Fruit fly (Drosophila melanogaster) whole organism, adult: ENCODE results near the gene Ifrd1.

Experiments
- CG11617 ChIP-seq: fragments of 200-800 bp; sonication (Bioruptor generic); optimal IDR thresholded peaks from 2 replicates; lab custom pipeline; 2017; ENCODE audit warnings: mild to moderate bottlenecking, missing biosample characterization, missing genetic modification reagents, missing genetic modification characterization
- CG12768 ChIP-seq: fragments of 200-800 bp; sonication (Bioruptor generic); optimal IDR thresholded peaks from 2 replicates; lab custom pipeline; 2017; ENCODE audit warnings: missing biosample characterization, missing genetic modification characterization, mild to moderate bottlenecking, moderate library complexity, missing genetic modification reagents
- CG14711 ChIP-seq: fragments of 200-800 bp; sonication (Bioruptor generic); optimal IDR thresholded peaks from 2 replicates; lab custom pipeline; 2018; ENCODE audit warnings: missing biosample characterization, mild to moderate bottlenecking, missing genetic modification characterization, moderate library complexity
- CG1620 ChIP-seq: fragments of 200-800 bp; sonication (Bioruptor generic); optimal IDR thresholded peaks from 2 replicates; lab custom pipeline; 2016; ENCODE audit warnings: missing biosample characterization, missing genetic modification characterization
- CG33017 ChIP-seq: fragments of 200-800 bp; sonication (Bioruptor generic); optimal IDR thresholded peaks from 2 replicates; lab custom pipeline; 2018; ENCODE audit warnings: missing biosample characterization, mild to moderate bottlenecking, missing genetic modification characterization, moderate library complexity
- CG5204 ChIP-seq: fragments of 200-800 bp; sonication (Bioruptor generic); optimal IDR thresholded peaks from 2 replicates; lab custom pipeline; 2016; ENCODE audit warnings: missing biosample characterization, missing genetic modification characterization
- CG7045 ChIP-seq: fragments of 200-800 bp; sonication (Bioruptor generic); optimal IDR thresholded peaks from 2 replicates; lab custom pipeline; 2017; ENCODE audit warnings: missing biosample characterization, mild to moderate bottlenecking, missing genetic modification characterization
- CG7101 ChIP-seq: fragments of 200-800 bp; sonication (Bioruptor generic); optimal IDR thresholded peaks from 2 replicates; lab custom pipeline; 2018; ENCODE audit warnings: missing biosample characterization, mild to moderate bottlenecking, missing genetic modification characterization, moderate library complexity
- Clk ChIP-seq: fragments of 200-800 bp; sonication (Bioruptor generic); optimal IDR thresholded peaks from 2 replicates; lab custom pipeline; 2017; ENCODE audit warnings: missing biosample characterization, missing genetic modification characterization
- Crg-1 ChIP-seq: fragments of 200-800 bp; sonication (Bioruptor generic); optimal IDR thresholded peaks from 2 replicates; lab custom pipeline; 2016; ENCODE audit warnings: missing biosample characterization, missing genetic modification characterization
- Hr96 ChIP-seq: fragments of 200-800 bp; sonication (Bioruptor generic); optimal IDR thresholded peaks from 2 replicates; lab custom pipeline; 2016; ENCODE audit warnings: missing biosample characterization, missing genetic modification characterization
- Mnt ChIP-seq: fragments of 200-800 bp; sonication (Bioruptor generic); optimal IDR thresholded peaks from 2 replicates; lab custom pipeline; 2016; ENCODE audit warnings: missing biosample characterization, mild to moderate bottlenecking, missing genetic modification characterization
- bab1 ChIP-seq: fragments of 200-800 bp; sonication (Bioruptor generic); optimal IDR thresholded peaks from 3 replicates; lab custom pipeline; 2019; ENCODE audit warnings: missing biosample characterization, mild to moderate bottlenecking, missing genetic modification characterization, moderate library complexity
- cic ChIP-seq: fragments of 200-800 bp; sonication (Bioruptor generic); optimal IDR thresholded peaks from 2 replicates; lab custom pipeline; 2017; ENCODE audit warnings: missing biosample characterization, mild to moderate bottlenecking, missing genetic modification characterization, moderate library complexity
- cnc ChIP-seq, 2 experiments: fragments of >200 bp; optimal IDR thresholded peaks; 2 replicates each; lab custom pipeline; 2017
- kay ChIP-seq: fragments of 200-800 bp; sonication (Bioruptor generic); peaks from one replicate; lab custom pipeline; 2016; ENCODE audit warnings: missing biosample characterization, missing genetic modification characterization, borderline replicate concordance
- ovo ChIP-seq: fragments of 200-800 bp; sonication (Bioruptor generic); optimal IDR thresholded peaks from 2 replicates; lab custom pipeline; 2016; ENCODE audit warnings: missing biosample characterization, missing genetic modification characterization
- pad ChIP-seq: fragments of 200-800 bp; sonication (Bioruptor generic); optimal IDR thresholded peaks from 3 replicates; lab custom pipeline; 2017; ENCODE audit warnings: missing biosample characterization, missing genetic modification characterization, mild to moderate bottlenecking, moderate library complexity, missing genetic modification reagents
- tj ChIP-seq: fragments of 200-800 bp; sonication (Bioruptor generic); optimal IDR thresholded peaks from 3 replicates; lab custom pipeline; 2017; ENCODE audit warnings: missing biosample characterization, mild to moderate bottlenecking, missing genetic modification characterization, moderate library complexity
- toe ChIP-seq: fragments of 200-800 bp; sonication (Bioruptor generic); optimal IDR thresholded peaks from 2 replicates; lab custom pipeline; 2016; ENCODE audit warnings: missing biosample characterization, missing genetic modification characterization

Ifrd1 gene

DNA sequence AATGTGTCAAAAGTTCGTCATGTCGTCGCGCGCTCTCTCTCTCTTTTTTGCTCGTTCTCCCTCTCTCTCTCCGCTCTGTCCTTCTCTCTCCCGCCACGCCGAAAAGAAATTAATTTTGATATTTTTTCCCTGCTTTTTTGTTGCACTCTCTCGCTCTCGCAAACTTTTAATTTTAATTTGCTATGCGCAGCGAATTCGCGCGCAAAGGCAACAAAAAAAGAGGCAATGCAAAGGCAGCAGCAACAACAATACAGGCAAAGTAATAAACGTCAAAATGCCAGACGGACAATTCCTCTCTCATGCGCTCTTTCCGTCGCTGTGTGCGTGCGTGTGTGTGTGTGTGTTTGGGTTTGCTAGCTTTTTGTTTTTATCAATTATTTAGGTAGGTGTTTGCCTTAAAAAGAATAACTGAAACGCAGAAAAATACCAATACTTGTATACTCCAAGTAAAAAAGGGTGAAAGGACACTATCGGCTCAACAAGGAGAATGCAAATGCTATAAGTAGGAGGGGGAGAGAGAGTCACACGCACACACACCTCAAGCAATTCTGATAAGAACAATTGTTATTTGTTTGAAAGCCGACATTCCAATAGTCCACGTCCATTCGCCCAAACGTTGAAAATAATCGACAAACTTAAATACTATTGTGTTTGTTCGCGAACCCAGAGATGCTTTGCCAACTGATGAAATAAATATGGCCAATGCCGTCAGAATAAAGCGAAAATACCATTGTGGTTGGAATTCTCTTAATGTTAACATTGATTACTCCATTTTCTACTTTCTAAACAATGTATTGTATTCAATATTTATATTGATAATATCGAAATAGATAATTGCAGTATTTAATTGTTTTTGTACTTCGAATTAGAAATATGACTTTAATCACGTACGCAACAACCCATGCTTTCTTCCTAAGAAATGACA lies 12.6 kb upstream of the Ifrd1 start:
- peak; percentile 70 for TF ChIP-seq kay
- peak; percentile 94 for TF ChIP-seq tj (GFP tag; lab: Kevin White, UChicago)
- TF ChIP-seq pad (GFP tag; lab: Kevin White, UChicago): no peak

DNA sequence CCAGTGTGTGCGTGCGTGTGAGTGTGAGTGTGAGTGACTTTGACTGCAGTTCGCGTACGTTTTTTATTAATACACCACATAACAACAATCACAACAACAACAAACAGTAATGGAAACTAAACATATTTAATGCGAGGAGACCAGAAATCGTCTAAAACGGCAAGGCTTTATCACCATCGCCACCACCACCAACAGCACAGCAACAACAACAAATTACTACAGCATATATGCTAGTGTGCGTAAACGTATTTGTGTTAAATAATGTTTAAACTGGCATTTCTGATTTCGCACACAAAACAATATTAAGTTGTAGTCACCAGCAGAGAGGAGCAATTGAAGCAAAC lies 11.9 kb upstream of the Ifrd1 start:
- TF ChIP-seq cnc (optimal IDR thresholded peaks at IDR 0.05; lab: Kevin White, UChicago) (no peak), CG14711 (tag; lab: Kevin White, UChicago) (no peak), CG5204 (GFP tag; lab: Kevin White, UChicago) (no peak), CG12768 (GFP tag; lab: Kevin White, UChicago) (no peak), tj (GFP tag; lab: Kevin White, UChicago) (no peak), kay (no peak)

DNA sequence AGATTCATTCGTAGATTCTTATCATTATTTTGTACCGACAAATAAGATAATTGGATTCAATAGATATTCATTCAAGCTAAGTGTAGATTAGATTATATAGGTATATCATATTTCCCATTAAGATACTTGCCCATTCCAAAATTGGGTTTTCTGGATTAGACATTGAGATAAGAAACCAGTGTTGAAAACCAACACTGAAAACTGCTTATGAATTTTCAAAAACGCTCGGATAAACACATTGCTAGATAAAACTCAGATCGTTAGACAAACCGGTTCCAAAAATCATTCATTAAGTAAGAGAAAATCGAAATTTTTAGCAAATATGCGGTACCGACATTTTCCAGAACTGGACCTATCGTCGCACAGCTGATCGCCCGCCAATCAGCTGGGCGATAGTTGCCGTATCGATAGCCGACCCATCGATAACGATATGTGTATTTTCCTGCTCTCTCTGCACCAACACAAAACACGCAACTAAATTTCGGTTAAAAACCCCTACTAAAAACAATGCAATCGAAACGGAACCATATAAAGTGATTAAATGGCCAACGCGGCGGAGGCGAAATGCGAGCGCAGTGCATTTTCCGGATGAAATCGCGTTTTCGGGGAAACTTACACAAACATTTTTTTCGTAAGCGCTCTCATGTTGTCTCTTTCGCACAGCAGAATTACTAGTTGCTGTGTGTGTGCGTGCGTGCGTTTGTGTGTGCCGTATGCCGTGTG lies 11.4 kb upstream of the Ifrd1 start, which contains the start of the genes NTPase and lilli:
Gene NTPase (minus strand): TSS at position 348 of the 723 bp plus-strand sequence.
Gene lilli (plus strand): TSS at position 427 of the 723 bp plus-strand sequence.
- TF ChIP-seq Crg-1 (GFP tag; lab: Kevin White, UChicago) (peak; percentile 57), pad (GFP tag; lab: Kevin White, UChicago) (peak; percentile 47), CG33017 (no peak), CG12768 (GFP tag; lab: Kevin White, UChicago) (peak; percentile 42), tj (GFP tag; lab: Kevin White, UChicago) (no peak), cnc (optimal IDR thresholded peaks at IDR 0.05; lab: Kevin White, UChicago) (no peak), CG11617 (GFP tag; lab: Kevin White, UChicago) (peak; percentile 0), Hr96 (no peak), Mnt (peak; percentile 3), CG5204 (GFP tag; lab: Kevin White, UChicago) (no peak), CG7101 (peak; percentile 44), CG1620 (GFP tag; lab: Kevin White, UChicago) (peak; percentile 11), kay (peak; percentile 42), ovo (GFP tag; lab: Kevin White, UChicago) (peak; percentile 1), Clk (GFP tag; lab: Kevin White, UChicago) (no peak), bab1 (GFP tag; lab: Kevin White, UChicago) (peak; percentile 58), CG7045 (GFP tag; lab: Kevin White, UChicago) (no peak), toe (GFP tag; lab: Kevin White, UChicago) (no peak), CG14711 (tag; lab: Kevin White, UChicago) (peak; percentile 24), cic (peak; percentile 76)

DNA sequence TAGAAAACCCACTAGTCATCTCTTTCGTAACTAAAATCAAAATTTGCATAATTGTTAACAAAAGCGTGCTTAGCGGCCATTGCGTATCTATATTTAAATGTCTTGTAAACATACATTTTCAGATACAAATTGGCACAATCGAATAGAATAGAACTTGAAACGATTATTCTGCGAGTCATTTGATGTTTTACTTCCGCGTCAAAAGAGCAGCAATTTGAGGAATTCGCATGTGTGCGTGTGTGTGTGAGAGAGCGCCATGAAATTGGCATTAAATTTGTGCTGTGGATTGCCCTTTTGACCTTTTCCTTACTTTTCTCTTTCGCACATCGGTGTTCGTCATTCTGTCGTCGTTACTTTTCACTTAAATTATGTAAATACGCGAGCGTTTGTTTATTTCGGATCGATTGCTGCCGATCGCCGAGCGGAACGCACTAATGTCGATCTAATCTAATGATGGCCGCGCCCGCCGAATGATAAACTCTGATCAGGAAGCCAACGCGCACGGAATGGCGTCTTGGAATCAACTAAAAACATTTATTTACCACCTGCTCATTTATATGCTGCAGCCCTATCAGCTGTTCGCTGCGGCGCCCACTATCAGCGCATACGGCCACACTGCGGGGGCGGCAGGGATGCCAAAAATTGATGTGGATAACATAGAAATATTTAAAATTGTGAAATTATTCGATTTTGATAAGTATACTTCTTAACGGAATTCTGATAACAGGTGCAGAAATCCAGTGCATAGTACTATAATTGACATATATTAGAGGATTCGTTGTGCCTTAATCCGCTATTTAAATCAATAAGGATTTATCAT lies 10.6 kb upstream of the Ifrd1 start:
- peak; percentile 35 for TF ChIP-seq Hr96
- peak; percentile 67 for TF ChIP-seq CG11617 (GFP tag; lab: Kevin White, UChicago)
- peak; percentile 52 for TF ChIP-seq CG33017
- no peak for TF ChIP-seq Clk (GFP tag; lab: Kevin White, UChicago)
- no peak for TF ChIP-seq pad (GFP tag; lab: Kevin White, UChicago)
- peak; percentile 38 for TF ChIP-seq CG14711 (tag; lab: Kevin White, UChicago)
- TF ChIP-seq CG1620 (GFP tag; lab: Kevin White, UChicago): peak; percentile 69
- no peak for TF ChIP-seq CG5204 (GFP tag; lab: Kevin White, UChicago)
- no peak for TF ChIP-seq Crg-1 (GFP tag; lab: Kevin White, UChicago)
- TF ChIP-seq tj (GFP tag; lab: Kevin White, UChicago): peak; percentile 37
- no peak for TF ChIP-seq ovo (GFP tag; lab: Kevin White, UChicago)
- peak; percentile 72 for TF ChIP-seq cic
- peak; percentile 27 for TF ChIP-seq toe (GFP tag; lab: Kevin White, UChicago)
- TF ChIP-seq CG7101: peak; percentile 30
- TF ChIP-seq CG12768 (GFP tag; lab: Kevin White, UChicago): peak; percentile 53
- TF ChIP-seq kay: no peak
- TF ChIP-seq CG7045 (GFP tag; lab: Kevin White, UChicago): no peak
- TF ChIP-seq bab1 (GFP tag; lab: Kevin White, UChicago): peak; percentile 71
- peak; percentile 30 to 77 for TF ChIP-seq cnc (optimal IDR thresholded peaks at IDR 0.05; lab: Kevin White, UChicago)
- peak; percentile 92 for TF ChIP-seq Mnt

DNA sequence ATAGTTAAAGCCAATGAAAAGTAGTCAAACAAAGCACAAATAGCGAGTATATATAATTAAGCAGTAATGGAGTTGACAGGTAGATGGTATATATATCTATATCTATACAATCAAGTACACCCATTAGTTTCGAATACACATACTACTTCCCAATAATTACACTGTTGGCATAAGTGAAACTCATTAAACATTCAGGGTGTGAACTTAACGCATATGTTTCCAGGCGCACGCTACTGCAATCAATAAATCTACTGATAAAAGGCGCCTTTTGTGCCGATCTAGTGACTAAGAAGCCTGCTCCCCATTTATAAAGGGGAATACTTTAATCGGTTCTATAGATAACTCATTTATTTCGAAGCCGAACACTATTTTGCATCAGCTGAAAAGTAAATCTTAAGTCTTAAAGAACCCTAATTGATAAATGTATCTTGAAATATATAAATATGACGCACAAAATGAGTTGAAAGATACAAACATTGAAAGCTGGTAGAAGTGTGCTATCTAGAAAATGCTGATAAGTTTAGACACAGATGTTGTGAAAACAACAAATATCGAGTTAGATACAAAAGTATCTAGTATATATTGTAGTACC lies 9.5 kb upstream of the Ifrd1 start:
- TF ChIP-seq Hr96 (no peak), kay (peak; percentile 92)
